Fruit fly (Drosophila melanogaster) whole organism: ENCODE measurements around the gene CycG.
A peak's percentile ranks its signal among the peaks of the same experiment; 100 is the strongest.

ENCODE experiments used
- CG8478 ChIP-seq: fragments of >200 bp; optimal IDR thresholded peaks from 2 replicates; lab custom pipeline; 2018; ENCODE audit warnings: inconsistent platforms
- Dll ChIP-seq: fragments of >200 bp; optimal IDR thresholded peaks from 2 replicates; lab custom pipeline; 2017
- EcR ChIP-seq, 2 experiments: fragments of >200 bp; optimal IDR thresholded peaks; 2 replicates each; lab custom pipeline; 2017; ENCODE audit warnings: missing biosample characterization in 2 of 2, missing genetic modification characterization in 2 of 2, missing genetic modification reagents in 2 of 2
- usp ChIP-seq: fragments of >200 bp; optimal IDR thresholded peaks from 2 replicates; lab custom pipeline; 2017; ENCODE audit warnings: missing biosample characterization, missing genetic modification characterization, mixed read lengths

- TF ChIP-seq CG8478 (lab: Kevin White, UChicago) (no peak), Dll (lab: Kevin White, UChicago) (no peak), EcR (GFP tag; optimal IDR thresholded peaks at IDR 0.05; lab: Kevin White, UChicago) (peak in 1 of 2 experiments; percentile 0), usp (no peak)
Measured at dm6 chr3R:31559781-31560180, 52.7 kb downstream of the CycG start.
